Worm (Caenorhabditis elegans): Measurements from ENCODE around the gene ZC250.4.

Gene ZC250.4

DNA sequence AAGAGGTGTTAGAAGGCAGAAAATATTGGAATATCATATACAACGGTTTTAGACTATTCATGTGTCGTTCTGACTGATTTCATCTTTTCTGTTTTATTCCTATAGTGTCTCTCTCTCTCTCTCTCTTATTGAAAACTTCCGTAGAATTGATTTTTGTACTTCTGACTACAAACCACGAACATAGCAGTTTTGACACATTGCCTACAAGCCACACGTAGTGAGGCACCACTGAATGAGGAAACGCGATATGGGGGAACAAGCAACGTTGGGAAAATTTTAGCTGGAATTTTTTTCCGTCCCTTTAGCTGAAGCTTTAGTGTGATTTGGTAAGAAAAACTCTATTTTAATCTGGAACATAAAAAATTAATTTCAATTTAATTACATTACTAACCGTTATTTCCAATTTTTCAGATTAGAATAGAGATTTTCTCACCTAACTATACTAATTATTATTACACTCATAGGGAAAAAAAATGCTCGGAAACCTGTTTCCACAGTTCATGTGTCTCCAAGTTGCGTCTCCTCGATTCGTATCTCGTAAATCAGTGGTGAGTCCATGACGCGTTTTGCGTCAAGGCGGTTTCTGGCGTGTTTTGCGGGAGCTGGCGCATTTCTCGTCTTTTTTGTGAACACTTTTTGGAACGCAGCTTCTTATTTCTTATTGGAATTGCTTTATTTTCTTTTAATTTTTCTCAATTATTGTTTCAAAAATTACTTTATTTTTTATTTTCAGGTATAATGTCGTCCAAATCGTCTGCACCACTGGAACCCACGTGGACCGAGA is 22.2 kb downstream of the ZC250.4 start, which contains the start of the genes nhr-142 and F44E7.9 (continued):
- TF ChIP-seq lin-35 (GFP tag; optimal IDR thresholded peaks at IDR 0.05) (peak; percentile 81 to 86), unc-130 (tag; optimal IDR thresholded peaks at IDR 0.05) (peak; percentile 50), nhr-12 (tag; optimal IDR thresholded peaks at IDR 0.05) (no peak), unc-30 (tag; optimal IDR thresholded peaks at IDR 0.05) (no peak), hlh-4 (tag; optimal IDR thresholded peaks at IDR 0.05) (no peak), nhr-237 (tag; optimal IDR thresholded peaks at IDR 0.05) (peak; percentile 64), sox-4 (tag; optimal IDR thresholded peaks at IDR 0.05) (peak; percentile 52), fos-1 (tag; optimal IDR thresholded peaks at IDR 0.05) (peak; percentile 75), grh-1 (GFP tag; IDR thresholded peaks at IDR 0.05) (peak; percentile 68), nhr-84 (tag; optimal IDR thresholded peaks at IDR 0.05) (no peak), lsy-2 (tag; optimal IDR thresholded peaks at IDR 0.05) (peak; percentile 82 to 90), mdl-1 (tag; optimal IDR thresholded peaks at IDR 0.05) (peak in 1 of 2 experiments; percentile 55), nhr-76 (tag; optimal IDR thresholded peaks at IDR 0.05) (no peak), nhr-71 (tag; optimal IDR thresholded peaks at IDR 0.05) (peak; percentile 92), zip-4 (GFP tag; optimal IDR thresholded peaks at IDR 0.05) (peak; percentile 38), elt-3 (tag; optimal IDR thresholded peaks at IDR 0.05) (peak in 2 of 6 experiments; percentile 42 to 78), ceh-88 (GFP tag; IDR thresholded peaks at IDR 0.05) (0 out of 2 replicates have a peak, but pooled peaks have one; percentile 15), ceh-63 (GFP tag; optimal IDR thresholded peaks at IDR 0.05) (no peak), fkh-10 (GFP tag; optimal IDR thresholded peaks at IDR 0.05) (peak; percentile 77), aha-1 (tag; optimal IDR thresholded peaks at IDR 0.05) (peak; percentile 49), egl-13 (tag; optimal IDR thresholded peaks at IDR 0.05) (peak; percentile 80), rnt-1 (tag; optimal IDR thresholded peaks at IDR 0.05) (peak; percentile 96), C34B4.2 (tag; optimal IDR thresholded peaks at IDR 0.05) (no peak), blmp-1 (tag; optimal IDR thresholded peaks at IDR 0.05) (peak; percentile 52), F16B12.6 (tag; optimal IDR thresholded peaks at IDR 0.05) (peak; percentile 60), hpl-2 (GFP tag; optimal IDR thresholded peaks at IDR 0.05) (no peak), lir-3 (tag; optimal IDR thresholded peaks at IDR 0.05; ENCODE audit: poor library complexity) (peak; percentile 70), lin-15B (tag; optimal IDR thresholded peaks at IDR 0.05) (peak; percentile 76), C04F5.9 (tag; optimal IDR thresholded peaks at IDR 0.05) (peak; percentile 57), unc-86 (tag; optimal IDR thresholded peaks at IDR 0.05) (peak; percentile 84), nhr-85 (tag) (peak; percentile 94), lin-14 (GFP tag; optimal IDR thresholded peaks at IDR 0.05) (peak; percentile 91), pag-3 (tag; optimal IDR thresholded peaks at IDR 0.05; ENCODE audit: borderline replicate concordance, insufficient read depth) (peak; percentile 38), ama-1 (optimal IDR thresholded peaks at IDR 0.05) (no peak), efl-3 (GFP tag; optimal IDR thresholded peaks at IDR 0.05) (no peak), nhr-47 (tag; optimal IDR thresholded peaks at IDR 0.05) (peak; percentile 92), mef-2 (tag; optimal IDR thresholded peaks at IDR 0.05) (peak; percentile 51), lin-39 (tag; optimal IDR thresholded peaks at IDR 0.05) (peak; percentile 60), pqm-1 (tag; optimal IDR thresholded peaks at IDR 0.05) (no peak)

- TF ChIP-seq lin-14 (GFP tag; optimal IDR thresholded peaks at IDR 0.05) = peak; percentile 62
- no peak for TF ChIP-seq hlh-4 (tag; optimal IDR thresholded peaks at IDR 0.05)
- no peak for TF ChIP-seq ama-1 (optimal IDR thresholded peaks at IDR 0.05)
- TF ChIP-seq C04F5.9 (tag; optimal IDR thresholded peaks at IDR 0.05) = no peak
- peak; percentile 0 for TF ChIP-seq nhr-20 (tag; optimal IDR thresholded peaks at IDR 0.05)
These were observed 24.3 kb downstream of the ZC250.4 start for ce11 chrV:5788650-5789049.
